Worm (Caenorhabditis elegans): Measurements from ENCODE around the gene adal-1.

DNA sequence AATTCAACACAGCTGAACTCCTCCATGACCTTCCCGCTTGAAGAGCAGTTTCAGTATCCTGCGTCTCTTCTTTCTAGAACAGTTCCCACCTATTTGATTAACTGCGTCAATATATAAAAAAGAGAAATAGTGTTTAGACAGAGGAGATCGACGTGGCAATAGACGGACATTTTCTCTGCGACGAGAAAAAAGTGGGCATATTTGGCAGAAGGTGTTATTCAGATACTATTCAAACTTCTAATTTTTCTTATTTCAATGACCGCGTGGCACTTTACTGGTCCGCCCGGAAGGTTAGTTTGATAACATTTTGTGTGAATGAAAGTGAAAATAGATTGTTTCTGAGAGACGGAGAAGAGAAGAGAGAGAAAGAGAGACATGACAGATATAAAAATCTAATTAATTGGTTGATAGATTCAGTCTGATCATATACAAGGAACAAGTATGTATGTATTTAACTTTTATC, 45.5 kb downstream of the adal-1 start, which contains the start of gene tbc-6:
- TF ChIP-seq unc-62 (GFP tag; optimal IDR thresholded peaks at IDR 0.05) (no peak), somi-1 (GFP tag; optimal IDR thresholded peaks at IDR 0.05) (peak; percentile 20), fkh-3 (tag; optimal IDR thresholded peaks at IDR 0.05) (no peak), snpc-3.4 (tag; optimal IDR thresholded peaks at IDR 0.05) (no peak), nfya-2 (GFP tag; IDR thresholded peaks at IDR 0.05) (no peak), egl-44 (GFP tag; IDR thresholded peaks at IDR 0.05) (no peak), gei-17 (GFP tag; optimal IDR thresholded peaks at IDR 0.05) (no peak), Y67H2A.10 (GFP tag; conservative IDR thresholded peaks at IDR 0.05) (no peak), him-1 (tag; optimal IDR thresholded peaks at IDR 0.05) (peak; percentile 30), snpc-4 (GFP tag; optimal IDR thresholded peaks at IDR 0.05) (no peak), snpc-4 (tag; optimal IDR thresholded peaks at IDR 0.05) (no peak), nhr-179 (tag; optimal IDR thresholded peaks at IDR 0.05) (no peak)
